Worm (Caenorhabditis elegans): ENCODE results near the gene B0252.1.

DNA sequence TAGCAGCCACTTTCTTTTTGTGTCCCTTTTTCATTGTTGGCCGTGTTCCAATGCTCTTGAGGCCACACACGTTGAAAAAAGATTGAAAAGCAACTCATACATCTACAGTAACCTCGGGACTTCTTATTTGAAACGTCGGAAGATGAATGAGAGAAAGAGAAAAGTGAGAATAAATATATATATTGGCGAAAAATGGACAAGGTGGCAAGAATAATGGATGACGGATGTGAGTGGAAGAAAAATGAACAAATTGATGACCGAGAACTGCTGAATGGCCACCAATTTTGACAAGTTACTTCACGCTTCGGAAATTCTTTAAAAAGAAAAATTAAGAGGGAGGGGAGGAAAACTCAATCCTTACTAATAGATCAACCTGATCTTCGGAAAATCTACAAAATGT, 38.7 kb downstream of the B0252.1 start:
- TF ChIP-seq dpl-1 (GFP tag; optimal IDR thresholded peaks at IDR 0.05) (no peak), B0019.2 (GFP tag; conservative IDR thresholded peaks at IDR 0.05) (no peak), F55B11.4 (tag; optimal IDR thresholded peaks at IDR 0.05; ENCODE audit: borderline replicate concordance, insufficient read depth) (no peak), F57A8.1 (GFP tag; optimal IDR thresholded peaks at IDR 0.05) (no peak), pha-4 (tag; optimal IDR thresholded peaks at IDR 0.05) (no peak), nhr-120 (GFP tag; IDR thresholded peaks at IDR 0.05) (no peak)
